Fruit fly (Drosophila melanogaster): ENCODE measurements around the gene Myo28B1.

- TF ChIP-seq CG6276 (GFP tag; optimal IDR thresholded peaks at IDR 0.05) = no peak
- TF ChIP-seq Sox102F (GFP tag; optimal IDR thresholded peaks at IDR 0.05) = no peak
- no peak for TF ChIP-seq CG32006 (GFP tag; optimal IDR thresholded peaks at IDR 0.05)
- no peak for TF ChIP-seq CG3032 (tag; optimal IDR thresholded peaks at IDR 0.05)
- TF ChIP-seq Hr39 (GFP tag; optimal IDR thresholded peaks at IDR 0.05) = no peak
- TF ChIP-seq dsx (GFP tag; optimal IDR thresholded peaks at IDR 0.05; ENCODE audit: poor library complexity, severe bottlenecking) = no peak
- no peak for TF ChIP-seq fd59A (GFP tag; optimal IDR thresholded peaks at IDR 0.05)
- TF ChIP-seq topi (GFP tag; optimal IDR thresholded peaks at IDR 0.05) = no peak
- TF ChIP-seq Sox14 (GFP tag; optimal IDR thresholded peaks at IDR 0.05) = no peak
- no peak for TF ChIP-seq CG10631 (GFP tag; optimal IDR thresholded peaks at IDR 0.05)
- TF ChIP-seq CG4318 (GFP tag; optimal IDR thresholded peaks at IDR 0.05) = no peak
Observed at dm6 chr2L:7628382-7628965, 37.4 kb upstream of the Myo28B1 start.

Data from whole organism, prepupa.